Worm (Caenorhabditis elegans) whole organism, L2 larva: ENCODE results near the gene acp-4.
"Not testable (repeated sequence)": the region's sequence is repeated elsewhere in the genome, so short reads cannot be mapped to it uniquely, and the experiment has no call there.

Source experiments
- C34F6.9 ChIP-seq: fragments of 150-350 bp; optimal IDR thresholded peaks from 2 replicates; lab custom pipeline; 2014; ENCODE audit warnings: missing biosample characterization, missing genetic modification characterization
- R02D3.7 ChIP-seq: fragments of 150-350 bp; optimal IDR thresholded peaks from 2 replicates; lab custom pipeline; 2014; ENCODE audit warnings: missing biosample characterization, missing genetic modification characterization
- ZK546.5 ChIP-seq: sonication (generic microtip); optimal IDR thresholded peaks from 2 replicates; lab custom pipeline; 2017; ENCODE audit warnings: missing biosample characterization, missing genetic modification characterization
- aly-2 ChIP-seq: fragments of 150-350 bp; optimal IDR thresholded peaks from 2 replicates; lab custom pipeline; 2014; ENCODE audit warnings: missing biosample characterization, missing genetic modification characterization
- ama-1 ChIP-seq: fragments of 150-350 bp; optimal IDR thresholded peaks from 2 replicates; lab custom pipeline; 2018; ENCODE audit warnings: inconsistent platforms
- blmp-1 ChIP-seq: sonication (generic microtip); optimal IDR thresholded peaks from 2 replicates; lab custom pipeline; 2017; ENCODE audit warnings: missing genetic modification characterization, mild to moderate bottlenecking, missing compliant biosample characterization, antibody characterized with exemption, moderate library complexity; ENCODE audit not compliant: insufficient read depth
- ceh-16 ChIP-seq: fragments of 150-350 bp; optimal IDR thresholded peaks from 2 replicates; lab custom pipeline; 2014; ENCODE audit warnings: missing biosample characterization, missing genetic modification characterization
- crh-2 ChIP-seq: sonication (generic microtip); optimal IDR thresholded peaks from 2 replicates; lab custom pipeline; 2017; ENCODE audit warnings: missing biosample characterization, missing genetic modification characterization
- fos-1 ChIP-seq: fragments of 150-350 bp; optimal IDR thresholded peaks from 2 replicates; lab custom pipeline; 2014; ENCODE audit warnings: missing biosample characterization, missing genetic modification characterization
- gmeb-1 ChIP-seq: fragments of 150-350 bp; optimal IDR thresholded peaks from 2 replicates; lab custom pipeline; 2014; ENCODE audit warnings: missing biosample characterization, missing genetic modification characterization
- lin-11 ChIP-seq: fragments of 150-350 bp; sonication (generic microtip); optimal IDR thresholded peaks from 2 replicates; lab custom pipeline; 2014; ENCODE audit warnings: missing biosample characterization, missing genetic modification characterization, inconsistent platforms, mixed read lengths
- lin-13 ChIP-seq: fragments of 150-350 bp; optimal IDR thresholded peaks from 2 replicates; lab custom pipeline; 2014; ENCODE audit warnings: missing biosample characterization, missing genetic modification reagents, missing genetic modification characterization
- lin-39 ChIP-seq: fragments of 150-350 bp; optimal IDR thresholded peaks from 2 replicates; lab custom pipeline; 2014; ENCODE audit warnings: missing biosample characterization, missing genetic modification reagents, missing genetic modification characterization
- lsy-2 ChIP-seq, 2 experiments: fragments of 150-350 bp in 1 of 2; sonication (generic microtip) in 1 of 2; optimal IDR thresholded peaks; 2 replicates each; lab custom pipeline; 2014 to 2017; ENCODE audit warnings: missing biosample characterization in 2 of 2, missing genetic modification characterization in 2 of 2
- mab-5 ChIP-seq: fragments of 150-350 bp; optimal IDR thresholded peaks from 2 replicates; lab custom pipeline; 2014; ENCODE audit warnings: missing biosample characterization, missing genetic modification characterization
- mbf-1 ChIP-seq: sonication (generic microtip); optimal IDR thresholded peaks from 2 replicates; lab custom pipeline; 2017; ENCODE audit warnings: missing biosample characterization, missing genetic modification characterization
- nhr-11 ChIP-seq: fragments of 150-350 bp; optimal IDR thresholded peaks from 2 replicates; lab custom pipeline; 2014; ENCODE audit warnings: missing biosample characterization, missing genetic modification characterization
- nhr-12 ChIP-seq: fragments of 150-350 bp; optimal IDR thresholded peaks from 2 replicates; lab custom pipeline; 2014; ENCODE audit warnings: missing biosample characterization, missing genetic modification characterization
- nhr-129 ChIP-seq: fragments of 150-350 bp; optimal IDR thresholded peaks from 2 replicates; lab custom pipeline; 2014; ENCODE audit warnings: missing biosample characterization, missing genetic modification characterization
- nhr-21 ChIP-seq: fragments of 150-350 bp; optimal IDR thresholded peaks from 2 replicates; lab custom pipeline; 2014; ENCODE audit warnings: missing biosample characterization, missing genetic modification characterization
- nhr-23 ChIP-seq: fragments of 150-350 bp; optimal IDR thresholded peaks from 2 replicates; lab custom pipeline; 2014; ENCODE audit warnings: missing biosample characterization, missing genetic modification reagents, missing genetic modification characterization
- nhr-237 ChIP-seq: fragments of 150-350 bp; optimal IDR thresholded peaks from 2 replicates; lab custom pipeline; 2014; ENCODE audit warnings: missing biosample characterization, missing genetic modification characterization
- nhr-25 ChIP-seq: fragments of 150-350 bp; sonication (generic microtip); optimal IDR thresholded peaks from 3 replicates; lab custom pipeline; 2014; ENCODE audit warnings: missing biosample characterization, missing genetic modification characterization
- nhr-6 ChIP-seq: fragments of 150-350 bp; optimal IDR thresholded peaks from 2 replicates; lab custom pipeline; 2014; ENCODE audit warnings: missing biosample characterization, missing genetic modification characterization
- nhr-77 ChIP-seq: fragments of 150-350 bp; optimal IDR thresholded peaks from 2 replicates; lab custom pipeline; 2014; ENCODE audit warnings: missing biosample characterization, missing genetic modification characterization
- sma-3 ChIP-seq: sonication (generic microtip); optimal IDR thresholded peaks from 2 replicates; lab custom pipeline; 2016; ENCODE audit warnings: missing genetic modification reagents, missing genetic modification characterization, missing compliant biosample characterization
- sma-9 ChIP-seq, 2 experiments: fragments of 150-350 bp in 1 of 2; sonication (generic microtip) in 1 of 2; optimal IDR thresholded peaks; 2 replicates each; lab custom pipeline; 2014 to 2016; ENCODE audit warnings: missing genetic modification characterization in 2 of 2, mild to moderate bottlenecking in 1 of 2, missing biosample characterization in 1 of 2, missing compliant biosample characterization in 1 of 2, missing genetic modification reagents in 1 of 2, moderate library complexity in 1 of 2
- unc-55 ChIP-seq: fragments of 150-350 bp; sonication (generic microtip); optimal IDR thresholded peaks from 3 replicates; lab custom pipeline; 2014; ENCODE audit warnings: missing biosample characterization, missing genetic modification reagents, missing genetic modification characterization
- unc-62 ChIP-seq: fragments of 150-350 bp; optimal IDR thresholded peaks from 2 replicates; lab custom pipeline; 2014; ENCODE audit warnings: missing biosample characterization, missing genetic modification reagents, missing genetic modification characterization
- zag-1 ChIP-seq: fragments of 150-350 bp; optimal IDR thresholded peaks from 2 replicates; lab custom pipeline; 2014; ENCODE audit warnings: missing biosample characterization, missing genetic modification characterization
- ztf-1 ChIP-seq: fragments of 200-800 bp; sonication (Bioruptor generic); conservative IDR thresholded peaks from 2 replicates; pipeline ENCODE4 v1.3.6; 2022; ENCODE audit warnings: missing genetic modification characterization, missing compliant biosample characterization
- ztf-11 ChIP-seq: sonication (generic microtip); optimal IDR thresholded peaks from 2 replicates; lab custom pipeline; 2017; ENCODE audit warnings: missing biosample characterization, missing genetic modification characterization

The acp-4 gene

ce11 chrII:8431954-8432353 lies 3.0 kb downstream of the acp-4 start, which contains the start of gene acp-2:
TSS of gene acp-2 (minus strand) at chrII:8432054.
- TF ChIP-seq ZK546.5 (tag; lab: Kevin White, UChicago) (no peak), mbf-1 (no peak), lin-11 (tag; lab: Kevin White, UChicago) (no peak), nhr-23 (tag; lab: Kevin White, UChicago) (no peak), ama-1 (no peak), crh-2 (tag; lab: Kevin White, UChicago) (no peak), nhr-6 (no peak), zag-1 (no peak), ztf-1 (GFP tag; lab: Robert Waterston, UW) (no peak), sma-9 (GFP tag; optimal IDR thresholded peaks at IDR 0.05; lab: Kevin White, UChicago) (no peak), sma-9 (tag; optimal IDR thresholded peaks at IDR 0.05; lab: Kevin White, UChicago) (no peak), R02D3.7 (tag; lab: Kevin White, UChicago) (no peak), mab-5 (no peak), nhr-11 (tag; lab: Kevin White, UChicago) (no peak), fos-1 (tag; lab: Kevin White, UChicago) (no peak), ztf-11 (no peak), nhr-237 (tag; lab: Kevin White, UChicago) (no peak), nhr-25 (tag; lab: Kevin White, UChicago) (no peak), nhr-21 (tag; lab: Kevin White, UChicago) (no peak), gmeb-1 (no peak), ceh-16 (tag; lab: Kevin White, UChicago) (no peak)

- no peak for TF ChIP-seq nhr-11 (tag; lab: Kevin White, UChicago)
- peak in 1 of 2 experiments; percentile 60 for TF ChIP-seq lsy-2 (tag; optimal IDR thresholded peaks at IDR 0.05; lab: Kevin White, UChicago)
- TF ChIP-seq mab-5 = no peak
- TF ChIP-seq crh-2 (tag; lab: Kevin White, UChicago) = peak; percentile 39
- peak; percentile 26 for TF ChIP-seq C34F6.9 (tag; lab: Kevin White, UChicago)
- TF ChIP-seq unc-55 (GFP tag; lab: Kevin White, UChicago) = peak; percentile 45
- TF ChIP-seq sma-3 (GFP tag; lab: Kevin White, UChicago) = peak; percentile 1
- peak; percentile 37 for TF ChIP-seq nhr-129 (tag; lab: Kevin White, UChicago)
Measured at ce11 chrII:8428947-8429919, 5.7 kb downstream of the acp-4 start.

ce11 chrII:8428758-8428946 lies 6.3 kb downstream of the acp-4 start, which contains the start of gene F14E5.2:
TSS of gene F14E5.2 (minus strand) at chrII:8428858.
- TF ChIP-seq lin-13 (GFP tag; lab: Kevin White, UChicago) (no peak), nhr-77 (no peak), nhr-23 (tag; lab: Kevin White, UChicago) (no peak), aly-2 (tag; lab: Kevin White, UChicago) (no peak), nhr-12 (no peak), lin-39 (no peak), unc-62 (GFP tag; lab: Kevin White, UChicago) (no peak), nhr-129 (tag; lab: Kevin White, UChicago) (no peak), ama-1 (no peak), blmp-1 (tag; lab: Kevin White, UChicago) (no peak), R02D3.7 (tag; lab: Kevin White, UChicago) (no peak), nhr-21 (tag; lab: Kevin White, UChicago) (no peak), sma-3 (GFP tag; lab: Kevin White, UChicago) (no peak)

ce11 chrII:8420775-8421388 lies 14.0 kb downstream of the acp-4 start:
- TF ChIP-seq nhr-12 (peak; percentile 85), ztf-11 (no peak), nhr-25 (tag; lab: Kevin White, UChicago) (peak; percentile 85)

- TF ChIP-seq nhr-11, R02D3.7, ceh-16 (tag; lab: Kevin White, UChicago): not testable (repeated sequence)
Measured at ce11 chrII:8419798-8420197, 15.1 kb downstream of the acp-4 start, which contains the start of gene F14E5.8. TSS of gene F14E5.8 (plus strand) at chrII:8420098.
